Fruit fly (Drosophila melanogaster) whole organism, embryonic: Measurements from ENCODE around the gene Adgf-C.

ENCODE experiments used
- Aef1 ChIP-seq: fragments of 200-800 bp; sonication (Bioruptor generic); IDR thresholded peaks from 3 replicates; pipeline ENCODE4 v1.3.6; 2022; ENCODE audit warnings: missing biosample characterization, missing genetic modification characterization
- Atf6 ChIP-seq: fragments of 200-800 bp; sonication (Bioruptor generic); IDR thresholded peaks from 2 replicates; pipeline ENCODE4 v1.3.6; 2022; ENCODE audit warnings: missing biosample characterization, missing genetic modification characterization
- Bteb2 ChIP-seq: fragments of 200-800 bp; sonication (Bioruptor generic); optimal IDR thresholded peaks from 2 replicates; lab custom pipeline; 2016; ENCODE audit warnings: missing biosample characterization, missing genetic modification characterization
- CG10267 ChIP-seq: fragments of 200-800 bp; sonication (Bioruptor generic); optimal IDR thresholded peaks from 2 replicates; lab custom pipeline; 2018; ENCODE audit warnings: missing biosample characterization, mild to moderate bottlenecking, missing genetic modification characterization, moderate library complexity
- CG10565 ChIP-seq: fragments of 200-800 bp; sonication (Bioruptor generic); optimal IDR thresholded peaks from 3 replicates; lab custom pipeline; 2016; ENCODE audit warnings: missing biosample characterization, mild to moderate bottlenecking, missing genetic modification characterization
- CG11085 ChIP-seq: fragments of 200-800 bp; sonication (Bioruptor generic); IDR thresholded peaks from 2 replicates; pipeline ENCODE4 v1.3.6; 2022; ENCODE audit warnings: missing biosample characterization, missing genetic modification characterization
- CG13296 ChIP-seq: fragments of 200-800 bp; sonication (Bioruptor generic); optimal IDR thresholded peaks from 3 replicates; lab custom pipeline; 2018; ENCODE audit warnings: missing biosample characterization, mild to moderate bottlenecking, missing genetic modification characterization
- CG15269 ChIP-seq: fragments of 200-800 bp; sonication (Bioruptor generic); optimal IDR thresholded peaks from 2 replicates; lab custom pipeline; 2018; ENCODE audit warnings: missing biosample characterization, mild to moderate bottlenecking, missing genetic modification characterization, moderate library complexity
- CG15514 ChIP-seq: fragments of 200-800 bp; sonication (Bioruptor generic); optimal IDR thresholded peaks from 3 replicates; lab custom pipeline; 2017; ENCODE audit warnings: missing biosample characterization, missing genetic modification characterization, mild to moderate bottlenecking, moderate library complexity, missing genetic modification reagents
- CG1647 ChIP-seq: fragments of 200-800 bp; sonication (Bioruptor generic); optimal IDR thresholded peaks from 3 replicates; lab custom pipeline; 2016; ENCODE audit warnings: missing biosample characterization, missing genetic modification characterization
- CG17568 ChIP-seq: fragments of 200-800 bp; sonication (Bioruptor generic); optimal IDR thresholded peaks from 2 replicates; lab custom pipeline; 2018; ENCODE audit warnings: missing biosample characterization, mild to moderate bottlenecking, missing genetic modification characterization, moderate library complexity
- CG17802 ChIP-seq: fragments of 200-800 bp; sonication (Bioruptor generic); optimal IDR thresholded peaks from 2 replicates; lab custom pipeline; 2018; ENCODE audit warnings: missing biosample characterization, mild to moderate bottlenecking, missing genetic modification characterization, moderate library complexity
- CG18764 ChIP-seq: fragments of 200-800 bp; sonication (Bioruptor generic); optimal IDR thresholded peaks from 3 replicates; lab custom pipeline; 2016; ENCODE audit warnings: missing biosample characterization, missing genetic modification characterization
- CG30403 ChIP-seq: fragments of 200-800 bp; sonication (Bioruptor generic); optimal IDR thresholded peaks from 3 replicates; lab custom pipeline; 2016; ENCODE audit warnings: missing biosample characterization, missing genetic modification characterization
- CG3281 ChIP-seq: fragments of 200-800 bp; sonication (Bioruptor generic); optimal IDR thresholded peaks from 3 replicates; lab custom pipeline; 2017; ENCODE audit warnings: missing biosample characterization, mild to moderate bottlenecking, missing genetic modification characterization
- CG3995 ChIP-seq: fragments of 200-800 bp; sonication (Bioruptor generic); optimal IDR thresholded peaks from 3 replicates; lab custom pipeline; 2016; ENCODE audit warnings: missing biosample characterization, missing genetic modification characterization
- CG4328 ChIP-seq: fragments of 200-800 bp; sonication (Bioruptor generic); optimal IDR thresholded peaks from 3 replicates; lab custom pipeline; 2017; ENCODE audit warnings: missing biosample characterization, missing genetic modification reagents, missing genetic modification characterization
- CG6654 ChIP-seq: fragments of 200-800 bp; sonication (Bioruptor generic); optimal IDR thresholded peaks from 2 replicates; lab custom pipeline; 2017; ENCODE audit warnings: missing biosample characterization, mild to moderate bottlenecking, missing genetic modification characterization
- CG7271 ChIP-seq: fragments of 200-800 bp; sonication (Bioruptor generic); optimal IDR thresholded peaks from 2 replicates; lab custom pipeline; 2018; ENCODE audit warnings: missing biosample characterization, mild to moderate bottlenecking, missing genetic modification characterization, moderate library complexity
- CG7745 ChIP-seq: fragments of 200-800 bp; sonication (Bioruptor generic); optimal IDR thresholded peaks from 2 replicates; lab custom pipeline; 2018; ENCODE audit warnings: missing biosample characterization, mild to moderate bottlenecking, missing genetic modification characterization, moderate library complexity
- CG7928 ChIP-seq: fragments of 200-800 bp; sonication (Bioruptor generic); optimal IDR thresholded peaks from 2 replicates; lab custom pipeline; 2017; ENCODE audit warnings: missing biosample characterization, mild to moderate bottlenecking, missing genetic modification characterization
- CG8765 ChIP-seq: fragments of 200-800 bp; sonication (Bioruptor generic); IDR thresholded peaks from 2 replicates; pipeline ENCODE4 v1.3.6; 2022; ENCODE audit warnings: missing biosample characterization, missing genetic modification characterization
- Dip2 ChIP-seq: fragments of 200-800 bp; sonication (Bioruptor generic); IDR thresholded peaks from 2 replicates; pipeline ENCODE4 v1.3.6; 2022; ENCODE audit warnings: missing biosample characterization, missing genetic modification characterization
- Ets97D ChIP-seq: fragments of 200-800 bp; sonication (Bioruptor generic); optimal IDR thresholded peaks from 3 replicates; lab custom pipeline; 2016; ENCODE audit warnings: missing biosample characterization, missing genetic modification characterization
- Fer3 ChIP-seq: fragments of 200-800 bp; sonication (Bioruptor generic); optimal IDR thresholded peaks from 2 replicates; lab custom pipeline; 2018; ENCODE audit warnings: missing biosample characterization, mild to moderate bottlenecking, missing genetic modification characterization, moderate library complexity
- HLH3B ChIP-seq: fragments of 200-800 bp; sonication (Bioruptor generic); IDR thresholded peaks from 2 replicates; pipeline ENCODE4 v1.3.6; 2022; ENCODE audit warnings: missing biosample characterization, missing genetic modification characterization
- Mes4 ChIP-seq: fragments of 200-800 bp; sonication (Bioruptor generic); optimal IDR thresholded peaks from 2 replicates; lab custom pipeline; 2016; ENCODE audit warnings: missing biosample characterization, missing genetic modification characterization
- Neu2 ChIP-seq: fragments of 200-800 bp; sonication (Bioruptor generic); optimal IDR thresholded peaks from 3 replicates; lab custom pipeline; 2016; ENCODE audit warnings: missing biosample characterization, missing genetic modification characterization, borderline replicate concordance
- Sin3A ChIP-seq: fragments of >200 bp; optimal IDR thresholded peaks from 2 replicates; lab custom pipeline; 2018
- Sry-β ChIP-seq: fragments of 200-800 bp; sonication (Bioruptor generic); optimal IDR thresholded peaks from 2 replicates; lab custom pipeline; 2018; ENCODE audit warnings: missing biosample characterization, mild to moderate bottlenecking, missing genetic modification characterization, moderate library complexity
- Trl ChIP-seq, 3 experiments: fragments of >200 bp in 2 of 3; fragments of 200-800 bp in 1 of 3; sonication (Bioruptor generic) in 1 of 3; optimal IDR thresholded peaks; 2 replicates in 1 of 3; 3 replicates in 2 of 3; lab custom pipeline; 2016 to 2017; ENCODE audit warnings: missing biosample characterization in 1 of 3, missing genetic modification characterization in 1 of 3
- al ChIP-seq: fragments of 200-800 bp; sonication (Bioruptor generic); IDR thresholded peaks from 2 replicates; pipeline ENCODE4 v1.3.6; 2022; ENCODE audit warnings: missing biosample characterization, missing genetic modification characterization
- chif ChIP-seq, 2 experiments: fragments of 200-800 bp; sonication (Bioruptor generic); optimal IDR thresholded peaks; 3 replicates each; lab custom pipeline; 2016; ENCODE audit warnings: missing biosample characterization in 2 of 2, missing genetic modification characterization in 2 of 2
- chn ChIP-seq: fragments of 200-800 bp; sonication (Bioruptor generic); optimal IDR thresholded peaks from 2 replicates; lab custom pipeline; 2016; ENCODE audit warnings: missing biosample characterization, missing genetic modification characterization
- danr ChIP-seq: fragments of 200-800 bp; sonication (Bioruptor generic); IDR thresholded peaks from 2 replicates; pipeline ENCODE4 v1.3.6; 2022; ENCODE audit warnings: missing biosample characterization, missing genetic modification characterization
- dmrt99B ChIP-seq: fragments of 200-800 bp; sonication (Bioruptor generic); optimal IDR thresholded peaks from 2 replicates; lab custom pipeline; 2018; ENCODE audit warnings: missing biosample characterization, mild to moderate bottlenecking, missing genetic modification characterization, moderate library complexity
- dysf ChIP-seq: fragments of 200-800 bp; sonication (Bioruptor generic); IDR thresholded peaks from 3 replicates; pipeline ENCODE4 v1.3.6; 2022; ENCODE audit warnings: missing biosample characterization, missing genetic modification characterization
- fru ChIP-seq: fragments of >200 bp; optimal IDR thresholded peaks from 2 replicates; lab custom pipeline; 2017
- her ChIP-seq: fragments of 200-800 bp; sonication (Bioruptor generic); optimal IDR thresholded peaks from 2 replicates; lab custom pipeline; 2016; ENCODE audit warnings: missing biosample characterization, missing genetic modification characterization
- hkb ChIP-seq, 2 experiments: fragments of 200-800 bp in 1 of 2; fragments of >200 bp in 1 of 2; sonication (Bioruptor generic) in 1 of 2; IDR thresholded peaks in 1 of 2; optimal IDR thresholded peaks in 1 of 2; 2 replicates each; pipeline versions ENCODE4 v1.3.6 to Lab custom; 2017 to 2022; ENCODE audit warnings: missing biosample characterization in 1 of 2, missing genetic modification characterization in 1 of 2
- knrl ChIP-seq: fragments of 200-800 bp; sonication (Bioruptor generic); IDR thresholded peaks from 3 replicates; pipeline ENCODE4 v1.3.6; 2022; ENCODE audit warnings: missing biosample characterization, missing genetic modification characterization; ENCODE audit not compliant: partially characterized antibody
- luna ChIP-seq: fragments of 200-800 bp; sonication (Bioruptor generic); optimal IDR thresholded peaks from 2 replicates; lab custom pipeline; 2016; ENCODE audit warnings: missing biosample characterization, missing genetic modification characterization
- nom ChIP-seq: fragments of 200-800 bp; sonication (Bioruptor generic); optimal IDR thresholded peaks from 2 replicates; lab custom pipeline; 2017; ENCODE audit warnings: missing biosample characterization, missing genetic modification characterization, mild to moderate bottlenecking, moderate library complexity, missing genetic modification reagents
- pita ChIP-seq: fragments of 200-800 bp; sonication (Bioruptor generic); optimal IDR thresholded peaks from 2 replicates; lab custom pipeline; 2017; ENCODE audit warnings: missing biosample characterization, mild to moderate bottlenecking, missing genetic modification characterization
- sd ChIP-seq: fragments of 200-800 bp; sonication (Bioruptor generic); optimal IDR thresholded peaks from 3 replicates; lab custom pipeline; 2018; ENCODE audit warnings: missing biosample characterization, mild to moderate bottlenecking, missing genetic modification characterization, moderate library complexity
- sim ChIP-seq: fragments of 200-800 bp; sonication (Bioruptor generic); IDR thresholded peaks from 2 replicates; pipeline ENCODE4 v1.3.6; 2022; ENCODE audit warnings: missing biosample characterization, missing genetic modification characterization
- tup ChIP-seq: fragments of 200-800 bp; sonication (Bioruptor generic); optimal IDR thresholded peaks from 2 replicates; lab custom pipeline; 2016; ENCODE audit warnings: missing biosample characterization, mild to moderate bottlenecking, missing genetic modification characterization, moderate library complexity
- wdn ChIP-seq: fragments of 200-800 bp; sonication (Bioruptor generic); IDR thresholded peaks from 2 replicates; pipeline ENCODE4 v1.3.6; 2022; ENCODE audit warnings: missing biosample characterization, missing genetic modification characterization
- wor ChIP-seq: fragments of 200-800 bp; sonication (Bioruptor generic); IDR thresholded peaks from 2 replicates; pipeline ENCODE4 v1.3.6; 2022; ENCODE audit warnings: missing biosample characterization, missing genetic modification characterization

Gene Adgf-C

DNA sequence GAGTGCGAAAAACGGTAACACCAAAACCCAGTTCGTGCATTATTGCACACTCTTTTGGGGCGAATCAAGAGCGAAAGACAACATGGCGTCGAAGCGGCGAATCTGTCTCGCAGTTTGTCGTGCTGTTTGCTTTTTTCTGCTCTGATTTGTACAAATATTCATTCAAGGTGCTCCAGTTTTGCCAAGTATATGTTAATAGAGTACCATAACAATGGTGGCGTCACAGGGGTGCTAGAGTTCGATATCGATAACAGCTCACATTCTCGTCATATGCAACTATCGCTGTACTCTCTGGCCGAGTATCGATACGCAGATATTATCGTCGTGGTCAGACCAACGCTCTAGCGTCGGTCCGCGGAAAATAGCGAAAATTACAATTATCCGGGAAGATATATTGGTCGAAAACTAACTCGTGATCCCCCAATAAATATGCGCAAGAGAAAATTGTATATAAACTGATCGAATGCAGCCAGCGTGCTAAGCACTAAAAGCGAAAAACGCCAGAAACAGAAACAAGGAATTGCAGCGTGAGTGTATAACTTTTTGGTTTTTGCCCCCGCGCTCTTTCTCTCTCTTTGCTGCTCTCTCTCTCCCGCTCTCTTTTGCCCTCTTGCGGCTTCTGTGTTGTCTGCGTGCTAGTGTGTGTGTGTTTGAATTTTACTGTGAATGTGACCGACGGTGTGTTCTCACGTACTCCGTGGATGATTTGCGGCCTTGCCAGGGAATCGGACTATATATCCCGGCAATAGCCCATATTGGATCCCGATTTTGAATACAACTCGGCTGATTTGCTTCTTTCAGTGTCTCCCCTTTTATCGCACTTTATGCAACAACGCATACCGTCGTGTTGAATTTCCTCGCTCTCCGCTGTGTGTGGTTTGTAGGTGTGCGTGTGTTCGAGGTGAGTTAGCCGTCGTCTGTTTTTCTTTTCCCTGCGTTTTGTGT lies 22.7 kb upstream of the Adgf-C start, which contains the start of gene flfl (continued):
- TF ChIP-seq al (no peak), Trl (optimal IDR thresholded peaks at IDR 0.05; lab: Kevin White, UChicago) (peak; percentile 100), Trl (GFP tag; optimal IDR thresholded peaks at IDR 0.05; lab: Kevin White, UChicago) (peak; percentile 61), CG15269 (tag; lab: Kevin White, UChicago) (no peak), Sry-β (GFP tag; lab: Kevin White, UChicago) (no peak), CG30403 (GFP tag; lab: Kevin White, UChicago) (peak; percentile 39), Mes4 (GFP tag; lab: Kevin White, UChicago) (no peak), Neu2 (no peak), CG4328 (GFP tag; lab: Kevin White, UChicago) (no peak), CG15514 (GFP tag; lab: Kevin White, UChicago) (peak; percentile 42), wor (GFP tag; lab: Robert Waterston, UW) (no peak), CG17802 (no peak), CG7745 (tag; lab: Kevin White, UChicago) (no peak), chif (GFP tag; optimal IDR thresholded peaks at IDR 0.05; lab: Kevin White, UChicago) (no peak), CG7271 (tag; lab: Kevin White, UChicago) (no peak), CG7928 (GFP tag; lab: Kevin White, UChicago) (peak; percentile 37), Aef1 (GFP tag; lab: Robert Waterston, UW) (no peak), CG10565 (GFP tag; lab: Kevin White, UChicago) (no peak), dmrt99B (tag; lab: Kevin White, UChicago) (no peak), hkb (optimal IDR thresholded peaks at IDR 0.05; lab: Kevin White, UChicago) (no peak), hkb (GFP tag; IDR thresholded peaks at IDR 0.05; lab: Robert Waterston, UW) (no peak), Bteb2 (GFP tag; lab: Kevin White, UChicago) (no peak), dysf (no peak), tup (GFP tag; lab: Kevin White, UChicago) (no peak), knrl (GFP tag; lab: Robert Waterston, UW) (no peak), Dip2 (GFP tag; lab: Robert Waterston, UW) (no peak), nom (peak; percentile 66), Sin3A (lab: Kevin White, UChicago) (peak; percentile 98), wdn (GFP tag; lab: Robert Waterston, UW) (no peak), CG11085 (GFP tag; lab: Robert Waterston, UW) (no peak), CG3281 (GFP tag; lab: Kevin White, UChicago) (no peak), luna (no peak), Ets97D (GFP tag; lab: Kevin White, UChicago) (peak; percentile 80), her (GFP tag; lab: Kevin White, UChicago) (peak; percentile 100), Fer3 (tag; lab: Kevin White, UChicago) (no peak), CG1647 (GFP tag; lab: Kevin White, UChicago) (no peak), CG13296 (no peak), fru (no peak), CG6654 (GFP tag; lab: Kevin White, UChicago) (no peak), sd (tag; lab: Kevin White, UChicago) (peak; percentile 33), CG3995 (GFP tag; lab: Kevin White, UChicago) (peak; percentile 24), Atf6 (GFP tag; lab: Robert Waterston, UW) (no peak), sim (GFP tag; lab: Robert Waterston, UW) (no peak), CG10267 (tag; lab: Kevin White, UChicago) (peak; percentile 82), HLH3B (GFP tag; lab: Robert Waterston, UW) (no peak), CG18764 (peak; percentile 35), CG8765 (no peak), chn (GFP tag; lab: Kevin White, UChicago) (no peak), pita (GFP tag; lab: Kevin White, UChicago) (no peak), CG17568 (GFP tag; lab: Kevin White, UChicago) (no peak), danr (GFP tag; lab: Robert Waterston, UW) (no peak)
